Fruit fly (Drosophila melanogaster) whole organism, wandering third instar larva: ENCODE measurements around the gene CG16762.

Source experiments
- Abd-B ChIP-seq: fragments of >200 bp; optimal IDR thresholded peaks from 2 replicates; lab custom pipeline; 2017; ENCODE audit warnings: missing biosample characterization, missing genetic modification characterization
- CG32264 ChIP-seq: fragments of 200-800 bp; sonication (Bioruptor generic); optimal IDR thresholded peaks from 2 replicates; lab custom pipeline; 2016; ENCODE audit warnings: missing biosample characterization, missing genetic modification characterization
- CG9705 ChIP-seq: fragments of 200-800 bp; sonication (Bioruptor generic); optimal IDR thresholded peaks from 2 replicates; lab custom pipeline; 2018; ENCODE audit warnings: missing biosample characterization, mild to moderate bottlenecking, missing genetic modification characterization
- CrebA ChIP-seq: fragments of 200-800 bp; sonication (Bioruptor generic); optimal IDR thresholded peaks from 2 replicates; lab custom pipeline; 2016; ENCODE audit warnings: missing biosample characterization, mild to moderate bottlenecking, missing genetic modification characterization, borderline replicate concordance
- Dfd ChIP-seq: fragments of >200 bp; optimal IDR thresholded peaks from 2 replicates; lab custom pipeline; 2017; ENCODE audit warnings: missing biosample characterization, missing genetic modification characterization
- Dif ChIP-seq: fragments of 200-275, 200-300 bp; sonication (Bioruptor generic); optimal IDR thresholded peaks from 2 replicates; lab custom pipeline; 2018; ENCODE audit warnings: missing biosample characterization, missing genetic modification characterization; ENCODE audit not compliant: partially characterized antibody
- GATAd ChIP-seq: sonication (Bioruptor generic); optimal IDR thresholded peaks from 2 replicates; lab custom pipeline; 2016; ENCODE audit warnings: missing biosample characterization, missing genetic modification characterization
- HLH106 ChIP-seq: fragments of 200-800 bp; optimal IDR thresholded peaks from 3 replicates; lab custom pipeline; 2019; ENCODE audit warnings: missing biosample characterization, mild to moderate bottlenecking, missing genetic modification characterization, moderate library complexity
- Hnf4 ChIP-seq: fragments of 200-800 bp; sonication (Bioruptor generic); optimal IDR thresholded peaks from 2 replicates; lab custom pipeline; 2016; ENCODE audit warnings: missing biosample characterization, mild to moderate bottlenecking, missing genetic modification characterization
- Hr78 ChIP-seq: fragments of >200 bp; optimal IDR thresholded peaks from 2 replicates; lab custom pipeline; 2017; ENCODE audit warnings: missing biosample characterization, missing genetic modification characterization
- Hr83 ChIP-seq: fragments of 200-300 bp; sonication (Bioruptor generic); optimal IDR thresholded peaks from 2 replicates; lab custom pipeline; 2016; ENCODE audit warnings: missing biosample characterization, mild to moderate bottlenecking, missing genetic modification characterization, moderate library complexity; ENCODE audit not compliant: poor library complexity, severe bottlenecking
- Jra ChIP-seq: sonication (Bioruptor generic); optimal IDR thresholded peaks from 2 replicates; lab custom pipeline; 2016; ENCODE audit warnings: missing biosample characterization, missing genetic modification characterization
- Mio ChIP-seq: sonication (Bioruptor generic); optimal IDR thresholded peaks from 2 replicates; lab custom pipeline; 2016; ENCODE audit warnings: missing biosample characterization, missing genetic modification characterization
- N ChIP-seq: fragments of >200 bp; optimal IDR thresholded peaks from 2 replicates; lab custom pipeline; 2018; ENCODE audit warnings: missing biosample characterization, missing external identifiers, missing genetic modification characterization
- OdsH ChIP-seq: fragments of 200-800 bp; sonication (Bioruptor generic); optimal IDR thresholded peaks from 2 replicates; lab custom pipeline; 2016; ENCODE audit warnings: missing biosample characterization, mild to moderate bottlenecking, missing genetic modification characterization
- Rel ChIP-seq, 2 experiments: fragments of 200-800 bp; sonication (Bioruptor generic) in 1 of 2; optimal IDR thresholded peaks; 2 replicates in 1 of 2; 3 replicates in 1 of 2; lab custom pipeline; 2016 to 2019; ENCODE audit warnings: mild to moderate bottlenecking in 2 of 2, missing biosample characterization in 2 of 2, missing genetic modification characterization in 2 of 2, moderate library complexity in 1 of 2
- Sp1 ChIP-seq: fragments of 200-800 bp; sonication (Bioruptor generic); optimal IDR thresholded peaks from 3 replicates; lab custom pipeline; 2019; ENCODE audit warnings: missing biosample characterization, mild to moderate bottlenecking, missing genetic modification characterization, moderate library complexity
- Vsx2 ChIP-seq: fragments of 200-300, 225-300 bp; sonication (Bioruptor generic); optimal IDR thresholded peaks from 2 replicates; lab custom pipeline; 2018; ENCODE audit warnings: missing biosample characterization, missing genetic modification characterization; ENCODE audit not compliant: partially characterized antibody
- br ChIP-seq: fragments of 200-800 bp; sonication (Bioruptor generic); optimal IDR thresholded peaks from 2 replicates; lab custom pipeline; 2016; ENCODE audit warnings: missing biosample characterization, missing genetic modification characterization
- brk ChIP-seq: fragments of 200-800 bp; sonication (Bioruptor generic); optimal IDR thresholded peaks from 2 replicates; lab custom pipeline; 2016; ENCODE audit warnings: missing biosample characterization, mild to moderate bottlenecking, missing genetic modification characterization
- dl ChIP-seq, 2 experiments: fragments of 175-275, 200-275 bp in 1 of 2; fragments of 200-275 bp in 1 of 2; sonication (Bioruptor generic); optimal IDR thresholded peaks; lab custom pipeline; 2018; ENCODE audit warnings: mild to moderate bottlenecking in 2 of 2, missing biosample characterization in 2 of 2, missing genetic modification characterization in 2 of 2, moderate library complexity in 2 of 2; ENCODE audit not compliant: partially characterized antibody in 2 of 2, insufficient read depth in 1 of 2
- dmrt93B ChIP-seq: fragments of 200-800 bp; sonication (Bioruptor generic); optimal IDR thresholded peaks from 2 replicates; lab custom pipeline; 2018; ENCODE audit warnings: missing biosample characterization, mild to moderate bottlenecking, missing genetic modification characterization
- foxo ChIP-seq, 2 experiments: fragments of 200-800 bp; sonication (Bioruptor generic); optimal IDR thresholded peaks; 2 replicates in 1 of 2; 3 replicates in 1 of 2; lab custom pipeline; 2016 to 2017; ENCODE audit warnings: missing biosample characterization in 2 of 2, missing genetic modification characterization in 2 of 2
- fru ChIP-seq: fragments of 200-800 bp; sonication (Bioruptor generic); optimal IDR thresholded peaks from 3 replicates; lab custom pipeline; 2016; ENCODE audit warnings: missing biosample characterization, mild to moderate bottlenecking, missing genetic modification characterization
- h ChIP-seq: fragments of 200-800 bp; sonication (Bioruptor generic); optimal IDR thresholded peaks from 3 replicates; lab custom pipeline; 2016; ENCODE audit warnings: missing biosample characterization, mild to moderate bottlenecking, missing genetic modification characterization
- jim ChIP-seq: fragments of 175-275, 200-325 bp; sonication (Bioruptor generic); optimal IDR thresholded peaks from 2 replicates; lab custom pipeline; 2016; ENCODE audit warnings: missing biosample characterization, mild to moderate bottlenecking, missing genetic modification characterization
- lola ChIP-seq: fragments of >200 bp; optimal IDR thresholded peaks from 2 replicates; lab custom pipeline; 2017; ENCODE audit warnings: missing biosample characterization, missing genetic modification characterization
- pan ChIP-seq: fragments of >200 bp; optimal IDR thresholded peaks from 2 replicates; lab custom pipeline; 2017
- psq ChIP-seq: fragments of 200-800 bp; sonication (Bioruptor generic); optimal IDR thresholded peaks from 3 replicates; lab custom pipeline; 2017; ENCODE audit warnings: missing biosample characterization, mild to moderate bottlenecking, missing genetic modification characterization, moderate library complexity
- rgr ChIP-seq: fragments of 200-800 bp; sonication (Bioruptor generic); optimal IDR thresholded peaks from 3 replicates; lab custom pipeline; 2016; ENCODE audit warnings: missing biosample characterization, mild to moderate bottlenecking, missing genetic modification characterization
- sage ChIP-seq: fragments of 200-800 bp; sonication (Bioruptor generic); optimal IDR thresholded peaks from 2 replicates; lab custom pipeline; 2016; ENCODE audit warnings: missing biosample characterization, mild to moderate bottlenecking, missing genetic modification characterization
- sv ChIP-seq: fragments of 200-800 bp; sonication (Bioruptor generic); optimal IDR thresholded peaks from 3 replicates; lab custom pipeline; 2016; ENCODE audit warnings: missing biosample characterization, missing genetic modification characterization
- tai ChIP-seq: sonication (Bioruptor generic); optimal IDR thresholded peaks from 2 replicates; lab custom pipeline; 2016; ENCODE audit warnings: missing biosample characterization, missing genetic modification characterization
- usp ChIP-seq: fragments of >200 bp; optimal IDR thresholded peaks from 2 replicates; lab custom pipeline; 2017; ENCODE audit warnings: missing biosample characterization, missing genetic modification characterization
- woc ChIP-seq: sonication (Bioruptor generic); optimal IDR thresholded peaks from 2 replicates; lab custom pipeline; 2016; ENCODE audit warnings: missing biosample characterization, mild to moderate bottlenecking, missing genetic modification characterization

The CG16762 gene

dm6 chr3L:2494183-2494541, 18.7 kb upstream of the CG16762 start (continued):
- peak; percentile 90 for TF ChIP-seq dmrt93B (GFP tag; lab: Kevin White, UChicago)
- no peak for TF ChIP-seq Dif (GFP tag; lab: Kevin White, UChicago)

dm6 chr3L:2493517-2494182, 18.2 kb upstream of the CG16762 start:
- TF ChIP-seq brk (GFP tag; lab: Kevin White, UChicago) (no peak), usp (GFP tag; lab: Kevin White, UChicago) (no peak), jim (GFP tag; lab: Kevin White, UChicago) (no peak), br (peak; percentile 9), Rel (GFP tag; optimal IDR thresholded peaks at IDR 0.05; lab: Kevin White, UChicago) (no peak), Rel (tag; optimal IDR thresholded peaks at IDR 0.05; lab: Kevin White, UChicago) (peak; percentile 2), dl (GFP tag; optimal IDR thresholded peaks at IDR 0.05; lab: Kevin White, UChicago; ENCODE audit: insufficient read depth in 1 of 2, partially characterized antibody in 2 of 2) (peak in 1 of 2 experiments; percentile 4), dmrt93B (GFP tag; lab: Kevin White, UChicago) (no peak), fru (GFP tag; lab: Kevin White, UChicago) (no peak), Hnf4 (GFP tag; lab: Kevin White, UChicago) (peak; percentile 13), rgr (GFP tag; lab: Kevin White, UChicago) (no peak), foxo (GFP tag; optimal IDR thresholded peaks at IDR 0.05; lab: Kevin White, UChicago) (no peak), CG9705 (GFP tag; lab: Kevin White, UChicago) (no peak), Sp1 (no peak), Jra (GFP tag; lab: Kevin White, UChicago) (peak; percentile 71), psq (GFP tag; lab: Kevin White, UChicago) (peak; percentile 9), Dif (GFP tag; lab: Kevin White, UChicago) (no peak), Mio (GFP tag; lab: Kevin White, UChicago) (no peak), pan (no peak), sv (no peak)

- no peak for TF ChIP-seq Dif (GFP tag; lab: Kevin White, UChicago)
- no peak for TF ChIP-seq Vsx2 (GFP tag; lab: Kevin White, UChicago)
- TF ChIP-seq h (GFP tag; lab: Kevin White, UChicago), result peak; percentile 29
- no peak for TF ChIP-seq HLH106 (tag; lab: Kevin White, UChicago)
- no peak for TF ChIP-seq Hnf4 (GFP tag; lab: Kevin White, UChicago)
- peak; percentile 31 for TF ChIP-seq CG9705 (GFP tag; lab: Kevin White, UChicago)
- TF ChIP-seq Hr78 (GFP tag; lab: Kevin White, UChicago), result no peak
- TF ChIP-seq foxo (GFP tag; optimal IDR thresholded peaks at IDR 0.05; lab: Kevin White, UChicago), result no peak
- TF ChIP-seq Sp1, result peak; percentile 6
- no peak for TF ChIP-seq Hr83 (GFP tag; lab: Kevin White, UChicago)
- TF ChIP-seq, all 38 proteins: peak for 3
Measured at dm6 chr3L:2490752-2491151, 15.3 kb upstream of the CG16762 start.

- TF ChIP-seq Vsx2 (GFP tag; lab: Kevin White, UChicago) (peak; percentile 95), dl (GFP tag; optimal IDR thresholded peaks at IDR 0.05; lab: Kevin White, UChicago; ENCODE audit: insufficient read depth in 1 of 2, partially characterized antibody in 2 of 2) (peak; percentile 93 to 96), sage (GFP tag; lab: Kevin White, UChicago) (peak; percentile 79), Hr83 (GFP tag; lab: Kevin White, UChicago) (peak; percentile 30), foxo (GFP tag; optimal IDR thresholded peaks at IDR 0.05; lab: Kevin White, UChicago) (peak; percentile 17 to 58), Rel (GFP tag; optimal IDR thresholded peaks at IDR 0.05; lab: Kevin White, UChicago) (no peak), Rel (tag; optimal IDR thresholded peaks at IDR 0.05; lab: Kevin White, UChicago) (no peak), CrebA (peak; percentile 13), Dif (GFP tag; lab: Kevin White, UChicago) (peak; percentile 98), Hnf4 (GFP tag; lab: Kevin White, UChicago) (no peak)
Measured at dm6 chr3L:2489855-2490254, 14.4 kb upstream of the CG16762 start.

dm6 chr3L:2489438-2489837, 14.0 kb upstream of the CG16762 start:
- TF ChIP-seq CrebA (no peak), dmrt93B (GFP tag; lab: Kevin White, UChicago) (peak; percentile 10), rgr (GFP tag; lab: Kevin White, UChicago) (peak; percentile 11), OdsH (GFP tag; lab: Kevin White, UChicago) (peak; percentile 6), pan (no peak), sv (peak; percentile 7), br (no peak), lola (GFP tag; lab: Kevin White, UChicago) (no peak), usp (GFP tag; lab: Kevin White, UChicago) (no peak), tai (GFP tag; lab: Kevin White, UChicago) (no peak), Jra (GFP tag; lab: Kevin White, UChicago) (no peak), woc (GFP tag; lab: Kevin White, UChicago) (peak; percentile 4), Hr78 (GFP tag; lab: Kevin White, UChicago) (no peak), HLH106 (tag; lab: Kevin White, UChicago) (peak; percentile 12), Abd-B (GFP tag; lab: Kevin White, UChicago) (no peak), CG9705 (GFP tag; lab: Kevin White, UChicago) (peak; percentile 27), Hr83 (GFP tag; lab: Kevin White, UChicago) (peak; percentile 72), Rel (GFP tag; optimal IDR thresholded peaks at IDR 0.05; lab: Kevin White, UChicago) (no peak), Rel (tag; optimal IDR thresholded peaks at IDR 0.05; lab: Kevin White, UChicago) (no peak), h (GFP tag; lab: Kevin White, UChicago) (peak; percentile 61), Dfd (no peak), N (GFP tag; lab: Kevin White, UChicago) (no peak), CG32264 (GFP tag; lab: Kevin White, UChicago) (peak; percentile 16), GATAd (GFP tag; lab: Kevin White, UChicago) (no peak), fru (GFP tag; lab: Kevin White, UChicago) (no peak)
